Worm (Caenorhabditis elegans) whole organism, young adult: ENCODE measurements around the gene rfth-1.
A peak's percentile ranks its signal among the peaks of the same experiment; 100 is the strongest.

Experiments
- B0019.2 ChIP-seq: fragments of 200-800 bp; sonication (Bioruptor generic); conservative IDR thresholded peaks from 2 replicates; pipeline ENCODE4 v1.3.6; 2022; ENCODE audit warnings: missing genetic modification reagents, missing genetic modification characterization, missing compliant biosample characterization
- B0035.1 ChIP-seq: sonication (generic microtip); optimal IDR thresholded peaks from 2 replicates; lab custom pipeline; 2016; ENCODE audit warnings: missing genetic modification characterization, mild to moderate bottlenecking, missing compliant biosample characterization, missing genotype, missing genetic modification reagents
- D2030.7 ChIP-seq: fragments of 200-800 bp; sonication (Bioruptor generic); IDR thresholded peaks from 2 replicates; pipeline ENCODE4 v1.3.6; 2022; ENCODE audit warnings: missing genetic modification reagents, missing genetic modification characterization, missing compliant biosample characterization
- F22D6.2 ChIP-seq: sonication (generic microtip); optimal IDR thresholded peaks from 2 replicates; lab custom pipeline; 2016; ENCODE audit warnings: mild to moderate bottlenecking, missing genetic modification characterization, missing compliant biosample characterization
- F23B12.7 ChIP-seq: sonication (generic microtip); optimal IDR thresholded peaks from 2 replicates; lab custom pipeline; 2017; ENCODE audit warnings: missing genetic modification characterization, mild to moderate bottlenecking, missing compliant biosample characterization, antibody characterized with exemption, moderate library complexity; ENCODE audit not compliant: insufficient read depth
- F33H1.4 ChIP-seq: fragments of 200-800 bp; sonication (Bioruptor generic); IDR thresholded peaks from 2 replicates; pipeline ENCODE4 v1.3.6; 2022; ENCODE audit warnings: missing genetic modification reagents, missing genetic modification characterization, missing compliant biosample characterization
- F52B5.7 ChIP-seq: sonication (generic microtip); optimal IDR thresholded peaks from 2 replicates; lab custom pipeline; 2016; ENCODE audit warnings: mild to moderate bottlenecking, missing genetic modification characterization, missing compliant biosample characterization
- F55B11.4 ChIP-seq: sonication (generic microtip); optimal IDR thresholded peaks from 2 replicates; lab custom pipeline; 2016; ENCODE audit warnings: missing compliant biosample characterization, missing genetic modification characterization, borderline replicate concordance; ENCODE audit not compliant: insufficient read depth
- T07F8.4 ChIP-seq: sonication (generic microtip); optimal IDR thresholded peaks from 2 replicates; lab custom pipeline; 2016; ENCODE audit warnings: mild to moderate bottlenecking, missing genetic modification characterization, moderate library complexity, missing compliant biosample characterization
- Y53F4B.3 ChIP-seq: fragments of 200-800 bp; sonication (Bioruptor generic); IDR thresholded peaks from 2 replicates; pipeline ENCODE4 v1.3.6; 2022; ENCODE audit warnings: missing genetic modification reagents, missing genetic modification characterization, missing compliant biosample characterization
- Y67H2A.10 ChIP-seq: fragments of 200-800 bp; sonication (Bioruptor generic); conservative IDR thresholded peaks from 2 replicates; pipeline ENCODE4 v1.3.6; 2022; ENCODE audit warnings: missing genetic modification reagents, missing genetic modification characterization, missing compliant biosample characterization
- ZK185.1 ChIP-seq: sonication (generic microtip); optimal IDR thresholded peaks from 2 replicates; lab custom pipeline; 2016; ENCODE audit warnings: mild to moderate bottlenecking, missing genetic modification characterization, missing compliant biosample characterization; ENCODE audit not compliant: poor library complexity, severe bottlenecking
- ama-1 ChIP-seq, 3 experiments: fragments of 150-350 bp in 1 of 3; sonication (generic microtip) in 2 of 3; optimal IDR thresholded peaks; 2 replicates each; lab custom pipeline; 2014 to 2018; ENCODE audit warnings: missing biosample characterization in 2 of 3, missing genetic modification characterization in 2 of 3, missing genetic modification reagents in 2 of 3
- aptf-2 ChIP-seq: fragments of 200-800 bp; sonication (Bioruptor generic); conservative IDR thresholded peaks from 2 replicates; pipeline ENCODE4 v1.3.6; 2022; ENCODE audit warnings: missing genetic modification reagents, missing genetic modification characterization, missing compliant biosample characterization
- athp-1 ChIP-seq: sonication (generic microtip); optimal IDR thresholded peaks from 2 replicates; lab custom pipeline; 2017; ENCODE audit warnings: mild to moderate bottlenecking, missing genetic modification characterization, missing compliant biosample characterization
- bed-1 ChIP-seq: fragments of 200-800 bp; sonication (Bioruptor generic); IDR thresholded peaks from 2 replicates; pipeline ENCODE4 v1.3.6; 2022; ENCODE audit warnings: missing genetic modification reagents, missing genetic modification characterization, missing compliant biosample characterization
- bed-2 ChIP-seq: fragments of 200-800 bp; sonication (Bioruptor generic); IDR thresholded peaks from 2 replicates; pipeline ENCODE4 v1.3.6; 2022; ENCODE audit warnings: missing genetic modification reagents, missing genetic modification characterization, missing compliant biosample characterization
- ccch-3 ChIP-seq: fragments of 200-800 bp; sonication (Bioruptor generic); optimal IDR thresholded peaks from 2 replicates; lab custom pipeline; 2018; ENCODE audit warnings: mild to moderate bottlenecking, missing genetic modification characterization, missing compliant biosample characterization
- ceh-100 ChIP-seq: fragments of 200-800 bp; sonication (Bioruptor generic); IDR thresholded peaks from 2 replicates; pipeline ENCODE4 v1.3.6; 2022; ENCODE audit warnings: missing genetic modification reagents, missing genetic modification characterization, missing compliant biosample characterization
- ceh-27 ChIP-seq: fragments of 200-800 bp; sonication (Bioruptor generic); optimal IDR thresholded peaks from 2 replicates; lab custom pipeline; 2018; ENCODE audit warnings: mild to moderate bottlenecking, missing genetic modification characterization, moderate library complexity, missing compliant biosample characterization
- die-1 ChIP-seq: sonication (generic microtip); optimal IDR thresholded peaks from 2 replicates; lab custom pipeline; 2016; ENCODE audit warnings: missing genotype, mild to moderate bottlenecking, missing genetic modification characterization, missing compliant biosample characterization
- dpl-1 ChIP-seq: fragments of 150-350 bp; optimal IDR thresholded peaks from 2 replicates; lab custom pipeline; 2014; ENCODE audit warnings: missing biosample characterization, missing genetic modification reagents, missing genetic modification characterization
- efl-1 ChIP-seq: fragments of 150-350 bp; optimal IDR thresholded peaks from 2 replicates; lab custom pipeline; 2014; ENCODE audit warnings: missing biosample characterization, missing genetic modification reagents, missing genetic modification characterization
- hmg-1.2 ChIP-seq: fragments of 200-800 bp; sonication (Bioruptor generic); IDR thresholded peaks from 2 replicates; pipeline ENCODE4 v1.3.6; 2022; ENCODE audit warnings: missing genetic modification reagents, missing genetic modification characterization, missing compliant biosample characterization
- hmg-20 ChIP-seq: fragments of 200-800 bp; sonication (Bioruptor generic); IDR thresholded peaks from 2 replicates; pipeline ENCODE4 v1.3.6; 2022; ENCODE audit warnings: missing genetic modification reagents, missing genetic modification characterization, missing compliant biosample characterization
- hrde-1 ChIP-seq: sonication (generic microtip); optimal IDR thresholded peaks from 2 replicates; lab custom pipeline; 2016; ENCODE audit warnings: missing genetic modification characterization, mild to moderate bottlenecking, missing compliant biosample characterization, moderate library complexity, missing genotype, missing genetic modification reagents, borderline replicate concordance
- lsl-1 ChIP-seq: fragments of 200-800 bp; sonication (Bioruptor generic); optimal IDR thresholded peaks from 2 replicates; lab custom pipeline; 2018; ENCODE audit warnings: mild to moderate bottlenecking, missing genetic modification characterization, moderate library complexity, missing compliant biosample characterization
- madf-6 ChIP-seq: fragments of 200-800 bp; sonication (Bioruptor generic); IDR thresholded peaks from 2 replicates; pipeline ENCODE4 v1.3.6; 2022; ENCODE audit warnings: missing genetic modification reagents, missing genetic modification characterization, missing compliant biosample characterization
- mes-4 ChIP-seq: sonication (generic microtip); optimal IDR thresholded peaks from 2 replicates; lab custom pipeline; 2016; ENCODE audit warnings: missing genotype, missing genetic modification characterization, missing compliant biosample characterization
- mxl-1 ChIP-seq: sonication (generic microtip); optimal IDR thresholded peaks from 2 replicates; lab custom pipeline; 2016; ENCODE audit warnings: missing genetic modification characterization, missing compliant biosample characterization
- nfya-1 ChIP-seq: sonication (generic microtip); optimal IDR thresholded peaks from 2 replicates; lab custom pipeline; 2017; ENCODE audit warnings: antibody characterized with exemption, missing compliant biosample characterization, missing genetic modification characterization, borderline replicate concordance; ENCODE audit not compliant: insufficient read depth
- nhr-80 ChIP-seq: sonication (generic microtip); optimal IDR thresholded peaks from 2 replicates; lab custom pipeline; 2016; ENCODE audit warnings: missing genetic modification characterization, missing compliant biosample characterization
- nhr-90 ChIP-seq: sonication (generic microtip); optimal IDR thresholded peaks from 2 replicates; lab custom pipeline; 2016; ENCODE audit warnings: missing genotype, mild to moderate bottlenecking, missing genetic modification characterization, missing compliant biosample characterization
- pha-4 ChIP-seq: fragments of 150-350 bp; sonication (generic microtip); optimal IDR thresholded peaks from 2 replicates; lab custom pipeline; 2014; ENCODE audit warnings: missing biosample characterization, missing genetic modification reagents, missing genetic modification characterization
- rec-8 ChIP-seq, 2 experiments: sonication (generic microtip); optimal IDR thresholded peaks; 2 replicates each; lab custom pipeline; 2016; ENCODE audit warnings: mild to moderate bottlenecking in 2 of 2, missing genetic modification characterization in 2 of 2, missing genetic modification reagents in 2 of 2, missing genotype in 2 of 2, missing biosample characterization in 1 of 2, missing compliant biosample characterization in 1 of 2, moderate library complexity in 1 of 2
- snpc-1.1 ChIP-seq: sonication (generic microtip); optimal IDR thresholded peaks from 2 replicates; lab custom pipeline; 2017; ENCODE audit warnings: missing genetic modification characterization, mild to moderate bottlenecking, missing compliant biosample characterization, antibody characterized with exemption, moderate library complexity, missing genotype, missing genetic modification reagents; ENCODE audit not compliant: insufficient read depth
- snpc-4 ChIP-seq, 5 experiments: fragments of 150-350 bp in 1 of 5; sonication (generic microtip) in 4 of 5; optimal IDR thresholded peaks; 2 replicates each; lab custom pipeline; 2014 to 2018; ENCODE audit warnings: missing genetic modification characterization in 5 of 5, missing biosample characterization in 3 of 5, antibody characterized with exemption in 2 of 5, mild to moderate bottlenecking in 2 of 5, missing compliant biosample characterization in 2 of 5, missing genotype in 2 of 5, moderate library complexity in 2 of 5, missing genetic modification reagents in 1 of 5
- zfh-2 ChIP-seq: fragments of 200-800 bp; sonication (Bioruptor generic); conservative IDR thresholded peaks from 2 replicates; pipeline ENCODE4 v1.3.6; 2022; ENCODE audit warnings: missing genetic modification reagents, missing genetic modification characterization, missing compliant biosample characterization
- ztf-26 ChIP-seq: sonication (generic microtip); optimal IDR thresholded peaks from 2 replicates; lab custom pipeline; 2017; ENCODE audit warnings: missing genetic modification characterization, missing compliant biosample characterization
- ztf-28 ChIP-seq: fragments of 200-800 bp; sonication (Bioruptor generic); IDR thresholded peaks from 2 replicates; pipeline ENCODE4 v1.3.6; 2022; ENCODE audit warnings: missing genetic modification reagents, missing genetic modification characterization, missing compliant biosample characterization
- ztf-3 ChIP-seq: fragments of 200-800 bp; sonication (Bioruptor generic); optimal IDR thresholded peaks from 2 replicates; lab custom pipeline; 2018; ENCODE audit warnings: mild to moderate bottlenecking, missing genetic modification characterization, missing compliant biosample characterization

rfth-1 gene

DNA sequence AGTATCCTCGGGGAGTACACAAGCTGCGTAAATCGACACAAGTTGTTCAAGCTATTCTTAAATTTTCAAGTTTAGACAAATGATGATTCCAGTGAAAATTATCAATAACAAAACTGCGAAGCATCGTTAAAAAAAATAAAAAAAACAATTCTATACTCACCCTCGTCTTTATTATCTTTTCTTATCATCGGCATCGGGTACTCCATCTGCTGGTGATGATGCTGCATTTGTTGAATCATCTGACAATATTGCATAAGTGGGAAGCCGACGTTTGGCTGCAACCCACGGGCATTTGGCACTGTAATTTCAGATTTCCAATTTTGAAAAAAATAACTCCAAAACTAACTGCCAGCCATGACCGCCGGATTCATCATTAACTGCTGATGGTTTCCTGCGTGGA lies 29.8 kb downstream of the rfth-1 start:
- TF ChIP-seq nhr-90 (no peak), nhr-80 (peak; percentile 10)

- TF ChIP-seq ztf-28 (GFP tag; lab: Robert Waterston, UW) (no peak), snpc-1.1 (tag; lab: Kevin White, UChicago) (no peak), hmg-20 (GFP tag; lab: Robert Waterston, UW) (no peak), F55B11.4 (tag; lab: Kevin White, UChicago) (no peak), die-1 (tag; lab: Kevin White, UChicago) (no peak)
Measured at ce11 chrIV:4480027-4480426, 31.1 kb downstream of the rfth-1 start, which contains the start of gene M01H9.10. Gene M01H9.10, minus strand, starts transcription at chrIV:4480127.

DNA sequence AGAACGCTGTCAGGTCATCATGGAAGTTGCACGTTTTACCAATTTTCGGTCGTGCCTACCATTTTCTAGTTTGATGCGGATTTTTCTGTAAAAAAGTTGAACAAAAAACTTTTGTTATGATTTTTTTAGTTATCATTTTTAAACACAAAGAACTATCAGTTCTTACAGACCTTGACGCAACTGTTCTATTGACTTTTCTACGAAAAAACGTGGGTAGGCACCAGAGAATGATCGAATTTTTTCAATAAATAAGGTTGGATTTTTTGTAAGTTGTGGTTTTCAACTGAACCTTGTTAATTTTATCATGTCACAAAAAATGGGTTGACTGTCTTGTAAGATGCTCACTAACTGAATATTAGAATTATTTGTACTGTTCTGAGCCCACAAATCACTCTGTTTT lies 32.5 kb downstream of the rfth-1 start:
- TF ChIP-seq F22D6.2 (peak; percentile 7), nhr-80 (peak; percentile 6), T07F8.4 (tag; lab: Kevin White, UChicago) (no peak), hrde-1 (tag; lab: Kevin White, UChicago) (no peak), ztf-26 (tag; lab: Kevin White, UChicago) (no peak), Y67H2A.10 (GFP tag; lab: Robert Waterston, UW) (no peak), F52B5.7 (tag; lab: Kevin White, UChicago) (no peak), ceh-27 (GFP tag; lab: Kevin White, UChicago) (no peak), F23B12.7 (no peak), rec-8 (tag; optimal IDR thresholded peaks at IDR 0.05; lab: Kevin White, UChicago) (no peak), bed-2 (no peak), madf-6 (GFP tag; lab: Robert Waterston, UW) (no peak)

ce11 chrIV:4477009-4477471 lies 34.1 kb downstream of the rfth-1 start, which contains the start of gene M01H9.3:
Gene M01H9.3, minus strand, starts transcription at chrIV:4477059.
- TF ChIP-seq hmg-1.2: peak; percentile 32; the same call in 1 of the 2 replicates
- no peak for TF ChIP-seq madf-6 (GFP tag; lab: Robert Waterston, UW)
- TF ChIP-seq D2030.7: no peak
- no peak for TF ChIP-seq dpl-1 (GFP tag; lab: Kevin White, UChicago)
- TF ChIP-seq zfh-2: no peak
- no peak for TF ChIP-seq mxl-1 (tag; lab: Kevin White, UChicago)
- TF ChIP-seq snpc-4 (GFP tag; optimal IDR thresholded peaks at IDR 0.05; lab: Kevin White, UChicago): no peak
- no peak for TF ChIP-seq snpc-4 (tag; optimal IDR thresholded peaks at IDR 0.05; lab: Kevin White, UChicago)
- TF ChIP-seq aptf-2 (GFP tag; lab: Robert Waterston, UW): no peak
- no peak for TF ChIP-seq efl-1 (GFP tag; lab: Kevin White, UChicago)
- no peak for TF ChIP-seq ZK185.1 (tag; lab: Kevin White, UChicago)
- no peak for TF ChIP-seq Y53F4B.3
- TF ChIP-seq ztf-3: no peak
- TF ChIP-seq F33H1.4 (GFP tag; lab: Robert Waterston, UW): no peak
- no peak for TF ChIP-seq rec-8 (tag; optimal IDR thresholded peaks at IDR 0.05; lab: Kevin White, UChicago)
- TF ChIP-seq ama-1 (optimal IDR thresholded peaks at IDR 0.05; lab: Kevin White, UChicago): peak; percentile 70
- peak in 1 of 2 experiments; percentile 6 for TF ChIP-seq ama-1 (GFP tag; optimal IDR thresholded peaks at IDR 0.05; lab: Kevin White, UChicago)
- no peak for TF ChIP-seq ceh-100
- TF ChIP-seq pha-4 (tag; lab: Kevin White, UChicago): no peak
- no peak for TF ChIP-seq ztf-26 (tag; lab: Kevin White, UChicago)
- no peak for TF ChIP-seq B0019.2 (GFP tag; lab: Robert Waterston, UW)
- no peak for TF ChIP-seq B0035.1 (tag; lab: Kevin White, UChicago)
- TF ChIP-seq lsl-1 (GFP tag; lab: Kevin White, UChicago): no peak
- no peak for TF ChIP-seq nhr-90
- TF ChIP-seq mes-4 (tag; lab: Kevin White, UChicago): no peak
- no peak for TF ChIP-seq nfya-1 (tag; lab: Kevin White, UChicago)
- TF ChIP-seq Y67H2A.10 (GFP tag; lab: Robert Waterston, UW): no peak
- TF ChIP-seq ccch-3 (GFP tag; lab: Kevin White, UChicago): no peak
- no peak for TF ChIP-seq athp-1 (tag; lab: Kevin White, UChicago)
- no peak for TF ChIP-seq bed-1
- no peak for TF ChIP-seq bed-2
